Worm (Caenorhabditis elegans) whole organism, mixed stage, embryonic: ENCODE data around the gene cpg-1.

ENCODE experiments used
- elt-1 ChIP-seq: sonication (generic microtip); optimal IDR thresholded peaks from 2 replicates; lab custom pipeline; 2017; ENCODE audit warnings: missing genetic modification characterization, mild to moderate bottlenecking, missing compliant biosample characterization, antibody characterized with exemption, moderate library complexity, borderline replicate concordance; ENCODE audit not compliant: insufficient read depth
- lsy-2 ChIP-seq: fragments of 150-350 bp; optimal IDR thresholded peaks from 2 replicates; lab custom pipeline; 2014; ENCODE audit warnings: missing biosample characterization, missing genetic modification characterization
- mab-5 ChIP-seq: fragments of 150-350 bp; optimal IDR thresholded peaks from 2 replicates; lab custom pipeline; 2014; ENCODE audit warnings: missing biosample characterization, missing genetic modification characterization
- nhr-12 ChIP-seq: fragments of 150-350 bp; optimal IDR thresholded peaks from 2 replicates; lab custom pipeline; 2014; ENCODE audit warnings: missing biosample characterization, missing genetic modification characterization
- snpc-4 ChIP-seq: fragments of 150-350 bp; optimal IDR thresholded peaks from 2 replicates; lab custom pipeline; 2014; ENCODE audit warnings: missing biosample characterization, missing genetic modification characterization
- unc-62 ChIP-seq: fragments of 150-350 bp; optimal IDR thresholded peaks from 2 replicates; lab custom pipeline; 2014; ENCODE audit warnings: missing biosample characterization, missing genetic modification reagents, missing genetic modification characterization

- TF ChIP-seq lsy-2 (tag; lab: Kevin White, UChicago) (no peak), elt-1 (no peak), nhr-12 (tag; lab: Kevin White, UChicago) (no peak), unc-62 (GFP tag; lab: Kevin White, UChicago) (no peak), mab-5 (tag; lab: Kevin White, UChicago) (no peak), snpc-4 (no peak)
These were observed 41.8 kb downstream of the cpg-1 start for ce11 chrIII:4530968-4531367.
